Worm (Caenorhabditis elegans) whole organism, young adult: Measurements from ENCODE around the gene C04F5.9.

Source experiments
- F22D6.2 ChIP-seq: sonication (generic microtip); optimal IDR thresholded peaks from 2 replicates; lab custom pipeline; 2016; ENCODE audit warnings: mild to moderate bottlenecking, missing genetic modification characterization, missing compliant biosample characterization
- F33H1.4 ChIP-seq: fragments of 200-800 bp; sonication (Bioruptor generic); IDR thresholded peaks from 2 replicates; pipeline ENCODE4 v1.3.6; 2022; ENCODE audit warnings: missing genetic modification reagents, missing genetic modification characterization, missing compliant biosample characterization
- F52B5.7 ChIP-seq: sonication (generic microtip); optimal IDR thresholded peaks from 2 replicates; lab custom pipeline; 2016; ENCODE audit warnings: mild to moderate bottlenecking, missing genetic modification characterization, missing compliant biosample characterization
- F57A8.1 ChIP-seq: fragments of 200-800 bp; sonication (Bioruptor generic); optimal IDR thresholded peaks from 2 replicates; lab custom pipeline; 2018; ENCODE audit warnings: mild to moderate bottlenecking, missing genetic modification characterization, moderate library complexity, missing compliant biosample characterization
- Y53F4B.3 ChIP-seq: fragments of 200-800 bp; sonication (Bioruptor generic); IDR thresholded peaks from 2 replicates; pipeline ENCODE4 v1.3.6; 2022; ENCODE audit warnings: missing genetic modification reagents, missing genetic modification characterization, missing compliant biosample characterization
- Y53G8AR.9 ChIP-seq: fragments of 200-800 bp; sonication (Bioruptor generic); conservative IDR thresholded peaks from 2 replicates; pipeline ENCODE4 v1.3.6; 2022; ENCODE audit warnings: missing genetic modification reagents, missing genetic modification characterization, missing compliant biosample characterization
- akir-1 ChIP-seq: fragments of 200-800 bp; sonication (Bioruptor generic); optimal IDR thresholded peaks from 2 replicates; lab custom pipeline; 2018; ENCODE audit warnings: mild to moderate bottlenecking, missing genetic modification characterization, moderate library complexity, missing compliant biosample characterization
- aptf-2 ChIP-seq: fragments of 200-800 bp; sonication (Bioruptor generic); conservative IDR thresholded peaks from 2 replicates; pipeline ENCODE4 v1.3.6; 2022; ENCODE audit warnings: missing genetic modification reagents, missing genetic modification characterization, missing compliant biosample characterization
- aptf-3 ChIP-seq: fragments of 200-800 bp; sonication (Bioruptor generic); IDR thresholded peaks from 2 replicates; pipeline ENCODE4 v1.3.6; 2022; ENCODE audit warnings: missing genetic modification characterization, missing compliant biosample characterization
- attf-3 ChIP-seq: fragments of 200-800 bp; sonication (Bioruptor generic); conservative IDR thresholded peaks from 2 replicates; pipeline ENCODE4 v1.3.6; 2022; ENCODE audit warnings: missing genetic modification reagents, missing genetic modification characterization, missing compliant biosample characterization
- ccch-3 ChIP-seq: fragments of 200-800 bp; sonication (Bioruptor generic); optimal IDR thresholded peaks from 2 replicates; lab custom pipeline; 2018; ENCODE audit warnings: mild to moderate bottlenecking, missing genetic modification characterization, missing compliant biosample characterization
- cebp-1 ChIP-seq, 2 experiments: fragments of 200-800 bp in 1 of 2; sonication (Bioruptor generic) in 1 of 2; sonication (generic microtip) in 1 of 2; IDR thresholded peaks in 1 of 2; optimal IDR thresholded peaks in 1 of 2; 2 replicates each; pipeline versions ENCODE4 v1.3.6 to Lab custom; 2017 to 2022; ENCODE audit warnings: missing compliant biosample characterization in 2 of 2, missing genetic modification characterization in 2 of 2, mild to moderate bottlenecking in 1 of 2, missing genetic modification reagents in 1 of 2, moderate library complexity in 1 of 2
- ceh-91 ChIP-seq: fragments of 200-800 bp; sonication (Bioruptor generic); IDR thresholded peaks from 2 replicates; pipeline ENCODE4 v1.3.6; 2022; ENCODE audit warnings: missing genetic modification reagents, missing genetic modification characterization, missing compliant biosample characterization
- dpff-1 ChIP-seq: sonication (generic microtip); optimal IDR thresholded peaks from 2 replicates; lab custom pipeline; 2017; ENCODE audit warnings: mild to moderate bottlenecking, missing genetic modification characterization, missing compliant biosample characterization
- fkh-3 ChIP-seq: sonication (generic microtip); optimal IDR thresholded peaks from 2 replicates; lab custom pipeline; 2016; ENCODE audit warnings: mild to moderate bottlenecking, missing genetic modification characterization, missing compliant biosample characterization
- him-1 ChIP-seq: sonication (generic microtip); optimal IDR thresholded peaks from 2 replicates; lab custom pipeline; 2016; ENCODE audit warnings: missing genotype, missing genetic modification reagents, missing genetic modification characterization, missing compliant biosample characterization
- hlh-26 ChIP-seq: fragments of 200-800 bp; sonication (Bioruptor generic); conservative IDR thresholded peaks from 2 replicates; pipeline ENCODE4 v1.3.6; 2022; ENCODE audit warnings: missing genetic modification reagents, missing genetic modification characterization, missing compliant biosample characterization
- hsf-1 ChIP-seq: fragments of 200-800 bp; sonication (Bioruptor generic); IDR thresholded peaks from 2 replicates; pipeline ENCODE4 v1.3.6; 2022; ENCODE audit warnings: missing genetic modification reagents, missing genetic modification characterization, missing compliant biosample characterization
- let-526 ChIP-seq: fragments of 200-800 bp; sonication (Bioruptor generic); IDR thresholded peaks from 2 replicates; pipeline ENCODE4 v1.3.6; 2022; ENCODE audit warnings: missing genetic modification reagents, missing genetic modification characterization, missing compliant biosample characterization
- lin-26 ChIP-seq: fragments of 200-800 bp; sonication (Bioruptor generic); IDR thresholded peaks from 2 replicates; pipeline ENCODE4 v1.3.6; 2022; ENCODE audit warnings: missing genetic modification reagents, missing genetic modification characterization, missing compliant biosample characterization
- lsl-1 ChIP-seq: fragments of 200-800 bp; sonication (Bioruptor generic); optimal IDR thresholded peaks from 2 replicates; lab custom pipeline; 2018; ENCODE audit warnings: mild to moderate bottlenecking, missing genetic modification characterization, moderate library complexity, missing compliant biosample characterization
- madf-8 ChIP-seq: fragments of 200-800 bp; sonication (Bioruptor generic); conservative IDR thresholded peaks from 2 replicates; pipeline ENCODE4 v1.3.6; 2022; ENCODE audit warnings: missing genetic modification reagents, missing genetic modification characterization, missing compliant biosample characterization
- mcd-1 ChIP-seq: fragments of 200-800 bp; sonication (Bioruptor generic); IDR thresholded peaks from 2 replicates; pipeline ENCODE4 v1.3.6; 2022; ENCODE audit warnings: missing genetic modification reagents, missing genetic modification characterization, missing compliant biosample characterization
- mxl-1 ChIP-seq: sonication (generic microtip); optimal IDR thresholded peaks from 2 replicates; lab custom pipeline; 2016; ENCODE audit warnings: missing genetic modification characterization, missing compliant biosample characterization
- nfya-2 ChIP-seq: fragments of 200-800 bp; sonication (Bioruptor generic); IDR thresholded peaks from 2 replicates; pipeline ENCODE4 v1.3.6; 2022; ENCODE audit warnings: missing genetic modification reagents, missing genetic modification characterization, missing compliant biosample characterization
- nhr-27 ChIP-seq: fragments of 200-800 bp; sonication (Bioruptor generic); optimal IDR thresholded peaks from 2 replicates; lab custom pipeline; 2018; ENCODE audit warnings: mild to moderate bottlenecking, missing genetic modification characterization, moderate library complexity, missing compliant biosample characterization
- nhr-80 ChIP-seq: sonication (generic microtip); optimal IDR thresholded peaks from 2 replicates; lab custom pipeline; 2016; ENCODE audit warnings: missing genetic modification characterization, missing compliant biosample characterization
- pha-4 ChIP-seq: fragments of 150-350 bp; sonication (generic microtip); optimal IDR thresholded peaks from 2 replicates; lab custom pipeline; 2014; ENCODE audit warnings: missing biosample characterization, missing genetic modification reagents, missing genetic modification characterization
- sdz-38 ChIP-seq: sonication (generic microtip); optimal IDR thresholded peaks from 2 replicates; lab custom pipeline; 2016; ENCODE audit warnings: missing genotype, missing genetic modification characterization, missing compliant biosample characterization
- snpc-1.3 ChIP-seq: sonication (generic microtip); optimal IDR thresholded peaks from 2 replicates; lab custom pipeline; 2017; ENCODE audit warnings: missing genetic modification characterization, mild to moderate bottlenecking, missing compliant biosample characterization, antibody characterized with exemption, moderate library complexity, missing genotype, missing genetic modification reagents; ENCODE audit not compliant: insufficient read depth
- snpc-3.4 ChIP-seq: sonication (generic microtip); optimal IDR thresholded peaks from 2 replicates; lab custom pipeline; 2017; ENCODE audit warnings: missing genetic modification characterization, mild to moderate bottlenecking, missing compliant biosample characterization, antibody characterized with exemption, moderate library complexity, missing genotype, missing genetic modification reagents
- somi-1 ChIP-seq: fragments of 200-800 bp; sonication (Bioruptor generic); optimal IDR thresholded peaks from 2 replicates; lab custom pipeline; 2018; ENCODE audit warnings: mild to moderate bottlenecking, missing genetic modification characterization, missing compliant biosample characterization
- sptf-2 ChIP-seq: fragments of 200-800 bp; sonication (Bioruptor generic); optimal IDR thresholded peaks from 2 replicates; lab custom pipeline; 2018; ENCODE audit warnings: mild to moderate bottlenecking, missing genetic modification characterization, missing compliant biosample characterization
- tbx-9 ChIP-seq: sonication (generic microtip); optimal IDR thresholded peaks from 2 replicates; lab custom pipeline; 2016; ENCODE audit warnings: borderline replicate concordance, missing genetic modification characterization, inconsistent platforms, missing compliant biosample characterization
- zfh-2 ChIP-seq: fragments of 200-800 bp; sonication (Bioruptor generic); conservative IDR thresholded peaks from 2 replicates; pipeline ENCODE4 v1.3.6; 2022; ENCODE audit warnings: missing genetic modification reagents, missing genetic modification characterization, missing compliant biosample characterization
- ztf-18 ChIP-seq: sonication (generic microtip); optimal IDR thresholded peaks from 2 replicates; lab custom pipeline; 2016; ENCODE audit warnings: missing genotype, mild to moderate bottlenecking, missing genetic modification characterization, missing compliant biosample characterization
- ztf-22 ChIP-seq: fragments of 200-800 bp; sonication (Bioruptor generic); optimal IDR thresholded peaks from 2 replicates; lab custom pipeline; 2018; ENCODE audit warnings: mild to moderate bottlenecking, missing genetic modification characterization, moderate library complexity, missing compliant biosample characterization
- ztf-26 ChIP-seq: sonication (generic microtip); optimal IDR thresholded peaks from 2 replicates; lab custom pipeline; 2017; ENCODE audit warnings: missing genetic modification characterization, missing compliant biosample characterization
- ztf-6 ChIP-seq: fragments of 200-800 bp; sonication (Bioruptor generic); IDR thresholded peaks from 2 replicates; pipeline ENCODE4 v1.3.6; 2022; ENCODE audit warnings: missing genetic modification reagents, missing genetic modification characterization, missing compliant biosample characterization

Gene C04F5.9

ce11 chrV:5119109-5119508, at the start of gene C04F5.9:
TSS of gene C04F5.9 (minus strand) at chrV:5119209.
- no peak for TF ChIP-seq akir-1
- TF ChIP-seq ztf-26 (tag; lab: Kevin White, UChicago): no peak
- TF ChIP-seq madf-8 (GFP tag; lab: Robert Waterston, UW): no peak
- no peak for TF ChIP-seq nhr-80 (tag; lab: Kevin White, UChicago)
- TF ChIP-seq mcd-1 (GFP tag; lab: Robert Waterston, UW): no peak
- TF ChIP-seq cebp-1 (GFP tag; IDR thresholded peaks at IDR 0.05; lab: Robert Waterston, UW): no peak
- TF ChIP-seq cebp-1 (tag; optimal IDR thresholded peaks at IDR 0.05; lab: Kevin White, UChicago): no peak
- no peak for TF ChIP-seq zfh-2 (GFP tag; lab: Robert Waterston, UW)
- TF ChIP-seq aptf-3: no peak
- no peak for TF ChIP-seq him-1 (tag; lab: Kevin White, UChicago)
- TF ChIP-seq sptf-2 (GFP tag; lab: Kevin White, UChicago): no peak
- no peak for TF ChIP-seq attf-3 (GFP tag; lab: Robert Waterston, UW)
- no peak for TF ChIP-seq hsf-1 (GFP tag; lab: Robert Waterston, UW)
- no peak for TF ChIP-seq dpff-1 (tag; lab: Kevin White, UChicago)
- TF ChIP-seq, all 124 proteins: peak for 0

- TF ChIP-seq attf-3 (GFP tag; lab: Robert Waterston, UW): no peak
- TF ChIP-seq F57A8.1 (GFP tag; lab: Kevin White, UChicago): no peak
- no peak for TF ChIP-seq aptf-2
- no peak for TF ChIP-seq somi-1 (GFP tag; lab: Kevin White, UChicago)
- TF ChIP-seq F52B5.7 (tag; lab: Kevin White, UChicago): no peak
- no peak for TF ChIP-seq nhr-27 (tag; lab: Kevin White, UChicago)
- TF ChIP-seq ztf-22: no peak
- TF ChIP-seq lsl-1 (GFP tag; lab: Kevin White, UChicago): no peak
- TF ChIP-seq pha-4 (tag; lab: Kevin White, UChicago): no peak
- TF ChIP-seq hlh-26 (GFP tag; lab: Robert Waterston, UW): no peak
- TF ChIP-seq lin-26: no peak
- TF ChIP-seq mxl-1 (tag; lab: Kevin White, UChicago): no peak
Observed at ce11 chrV:5165426-5165825, 46.4 kb upstream of the C04F5.9 start, which contains the start of gene srw-140. TSS of gene srw-140 (plus strand) at chrV:5165726.

- TF ChIP-seq attf-3 (GFP tag; lab: Robert Waterston, UW): no peak
- TF ChIP-seq ztf-18 (tag; lab: Kevin White, UChicago): no peak
- TF ChIP-seq nfya-2: no peak
- TF ChIP-seq fkh-3: no peak
- no peak for TF ChIP-seq F22D6.2 (tag; lab: Kevin White, UChicago)
- no peak for TF ChIP-seq tbx-9 (tag; lab: Kevin White, UChicago)
- no peak for TF ChIP-seq snpc-3.4 (tag; lab: Kevin White, UChicago)
- TF ChIP-seq, all 124 proteins: peak for 0
Observed at ce11 chrV:5164682-5165081, 45.7 kb upstream of the C04F5.9 start, which contains the start of gene abu-7. TSS of gene abu-7 (minus strand) at chrV:5164782.

ce11 chrV:5161792-5162191, 42.8 kb upstream of the C04F5.9 start, which contains the start of gene abu-6:
TSS of gene abu-6 (minus strand) at chrV:5161892.
- TF ChIP-seq ccch-3: no peak

ce11 chrV:5158302-5158701, 39.3 kb upstream of the C04F5.9 start, which contains the start of gene abu-15:
TSS of gene abu-15 (plus strand) at chrV:5158602.
- no peak for TF ChIP-seq F33H1.4 (GFP tag; lab: Robert Waterston, UW)
- TF ChIP-seq let-526 (GFP tag; lab: Robert Waterston, UW): no peak
- TF ChIP-seq ztf-6 (GFP tag; lab: Robert Waterston, UW): no peak
- no peak for TF ChIP-seq Y53F4B.3 (GFP tag; lab: Robert Waterston, UW)
- no peak for TF ChIP-seq snpc-1.3 (tag; lab: Kevin White, UChicago)
- no peak for TF ChIP-seq ztf-18 (tag; lab: Kevin White, UChicago)
- TF ChIP-seq nhr-27 (tag; lab: Kevin White, UChicago): no peak
- TF ChIP-seq Y53G8AR.9: no peak
- no peak for TF ChIP-seq ceh-91 (GFP tag; lab: Robert Waterston, UW)
- no peak for TF ChIP-seq sdz-38 (tag; lab: Kevin White, UChicago)
- no peak for TF ChIP-seq nhr-80 (tag; lab: Kevin White, UChicago)
